Fruit fly (Drosophila melanogaster): ENCODE measurements around the gene Snmp2.

The Snmp2 gene

DNA sequence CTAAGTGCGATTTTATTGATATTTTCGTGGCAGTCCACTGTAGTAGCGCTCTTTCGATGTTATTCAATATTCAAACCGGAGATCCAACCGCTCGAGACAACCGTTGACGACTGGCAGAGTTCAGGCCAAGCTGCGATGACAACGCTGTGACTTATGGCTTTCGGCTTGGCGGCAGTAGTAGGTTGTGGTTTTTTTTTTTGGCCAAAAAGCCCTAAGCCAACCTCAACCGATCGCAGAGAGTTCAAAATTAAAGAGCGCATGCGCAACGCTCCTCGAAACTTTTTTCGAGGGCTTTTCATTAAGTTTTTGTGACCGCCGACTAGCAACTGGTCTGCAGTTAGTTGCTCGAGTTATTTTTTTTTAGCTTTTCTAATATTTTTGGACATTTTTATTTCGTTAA, at the start of gene Snmp2:
Snmp2 (minus strand) TSS at position 101 of the 400 bp plus-strand sequence.
- TF ChIP-seq tai (GFP tag; optimal IDR thresholded peaks at IDR 0.05) (no peak), pan (optimal IDR thresholded peaks at IDR 0.05) (no peak), jim (GFP tag; optimal IDR thresholded peaks at IDR 0.05) (no peak), Rel (GFP tag; optimal IDR thresholded peaks at IDR 0.05) (no peak), Rel (tag; optimal IDR thresholded peaks at IDR 0.05) (no peak), rgr (GFP tag; optimal IDR thresholded peaks at IDR 0.05) (no peak), Myc (optimal IDR thresholded peaks at IDR 0.05) (no peak), Dif (GFP tag; optimal IDR thresholded peaks at IDR 0.05; ENCODE audit: partially characterized antibody) (no peak), sage (GFP tag; optimal IDR thresholded peaks at IDR 0.05) (no peak), usp (GFP tag; optimal IDR thresholded peaks at IDR 0.05) (no peak), sv (GFP tag; optimal IDR thresholded peaks at IDR 0.05) (no peak), dmrt93B (GFP tag; optimal IDR thresholded peaks at IDR 0.05) (no peak), foxo (GFP tag; optimal IDR thresholded peaks at IDR 0.05) (no peak), psq (GFP tag; optimal IDR thresholded peaks at IDR 0.05) (no peak), ey (GFP tag; optimal IDR thresholded peaks at IDR 0.05) (no peak), CG9705 (GFP tag; optimal IDR thresholded peaks at IDR 0.05) (no peak), Mio (GFP tag; optimal IDR thresholded peaks at IDR 0.05) (no peak), dl (GFP tag; optimal IDR thresholded peaks at IDR 0.05; ENCODE audit: insufficient read depth in 1 of 2, partially characterized antibody in 2 of 2) (no peak)

- TF ChIP-seq h (GFP tag; optimal IDR thresholded peaks at IDR 0.05): peak; percentile 97
- peak; percentile 81 for TF ChIP-seq sage (GFP tag; optimal IDR thresholded peaks at IDR 0.05)
- TF ChIP-seq br (GFP tag; optimal IDR thresholded peaks at IDR 0.05): peak; percentile 93
- TF ChIP-seq OdsH (GFP tag; optimal IDR thresholded peaks at IDR 0.05): peak; percentile 95
- TF ChIP-seq CrebA (GFP tag; optimal IDR thresholded peaks at IDR 0.05; ENCODE audit: borderline replicate concordance): no peak
- TF ChIP-seq dmrt93B (GFP tag; optimal IDR thresholded peaks at IDR 0.05): peak; percentile 90
- TF ChIP-seq rgr (GFP tag; optimal IDR thresholded peaks at IDR 0.05): peak; percentile 96
- peak; percentile 80 for TF ChIP-seq Vsx2 (GFP tag; optimal IDR thresholded peaks at IDR 0.05; ENCODE audit: partially characterized antibody)
- peak; percentile 97 for TF ChIP-seq Sp1 (GFP tag; optimal IDR thresholded peaks at IDR 0.05)
- no peak for TF ChIP-seq Myc (optimal IDR thresholded peaks at IDR 0.05)
- peak; percentile 31 for TF ChIP-seq Hr83 (GFP tag; optimal IDR thresholded peaks at IDR 0.05; ENCODE audit: poor library complexity, severe bottlenecking)
- no peak for TF ChIP-seq lola (GFP tag; optimal IDR thresholded peaks at IDR 0.05)
- TF ChIP-seq brk (GFP tag; optimal IDR thresholded peaks at IDR 0.05): peak; percentile 88
- TF ChIP-seq usp (GFP tag; optimal IDR thresholded peaks at IDR 0.05): no peak
- TF ChIP-seq dl (GFP tag; optimal IDR thresholded peaks at IDR 0.05; ENCODE audit: insufficient read depth in 1 of 2, partially characterized antibody in 2 of 2): no peak
- TF ChIP-seq Abd-B (GFP tag; optimal IDR thresholded peaks at IDR 0.05): no peak
- TF ChIP-seq pan (optimal IDR thresholded peaks at IDR 0.05): no peak
- peak; percentile 83 for TF ChIP-seq GATAd (GFP tag; optimal IDR thresholded peaks at IDR 0.05)
- TF ChIP-seq dsf (GFP tag; optimal IDR thresholded peaks at IDR 0.05; ENCODE audit: borderline replicate concordance): peak; percentile 77
- TF ChIP-seq fru (GFP tag; optimal IDR thresholded peaks at IDR 0.05): peak; percentile 90
- no peak for TF ChIP-seq Dfd (GFP tag; optimal IDR thresholded peaks at IDR 0.05)
- peak; percentile 93 for TF ChIP-seq HLH106 (tag; optimal IDR thresholded peaks at IDR 0.05)
- no peak for TF ChIP-seq sv (GFP tag; optimal IDR thresholded peaks at IDR 0.05)
- no peak for TF ChIP-seq Hr78 (GFP tag; optimal IDR thresholded peaks at IDR 0.05)
- TF ChIP-seq foxo (GFP tag; optimal IDR thresholded peaks at IDR 0.05): peak; percentile 93 to 94
- no peak for TF ChIP-seq jim (GFP tag; optimal IDR thresholded peaks at IDR 0.05)
- TF ChIP-seq ey (GFP tag; optimal IDR thresholded peaks at IDR 0.05): peak; percentile 96
- TF ChIP-seq psq (GFP tag; optimal IDR thresholded peaks at IDR 0.05): peak; percentile 94
- TF ChIP-seq Mio (GFP tag; optimal IDR thresholded peaks at IDR 0.05): peak; percentile 73
- TF ChIP-seq tai (GFP tag; optimal IDR thresholded peaks at IDR 0.05): peak; percentile 84
- peak; percentile 53 for TF ChIP-seq Rel (GFP tag; optimal IDR thresholded peaks at IDR 0.05)
- peak; percentile 62 for TF ChIP-seq Rel (tag; optimal IDR thresholded peaks at IDR 0.05)
- no peak for TF ChIP-seq Dif (GFP tag; optimal IDR thresholded peaks at IDR 0.05; ENCODE audit: partially characterized antibody)
- peak; percentile 87 for TF ChIP-seq Jra (GFP tag; optimal IDR thresholded peaks at IDR 0.05)
- no peak for TF ChIP-seq N (GFP tag; optimal IDR thresholded peaks at IDR 0.05)
- peak; percentile 92 for TF ChIP-seq CG32264 (GFP tag; optimal IDR thresholded peaks at IDR 0.05)
- peak; percentile 85 for TF ChIP-seq CG9705 (GFP tag; optimal IDR thresholded peaks at IDR 0.05)
- TF ChIP-seq Hnf4 (GFP tag; optimal IDR thresholded peaks at IDR 0.05): peak; percentile 87
- peak; percentile 87 for TF ChIP-seq woc (GFP tag; optimal IDR thresholded peaks at IDR 0.05)
Measured at dm6 chr3L:7792249-7792648, 49.4 kb upstream of the Snmp2 start.
